Fruit fly (Drosophila melanogaster) whole organism, prepupa: ENCODE measurements around the gene Pi4KIIIalpha.

Source experiments
- Blimp-1 ChIP-seq: fragments of 200-800 bp; sonication (Bioruptor generic); optimal IDR thresholded peaks from 3 replicates; lab custom pipeline; 2017; ENCODE audit warnings: missing biosample characterization, missing genetic modification characterization, mild to moderate bottlenecking, moderate library complexity, missing genetic modification reagents
- CG10669 ChIP-seq: fragments of 200-800 bp; sonication (Bioruptor generic); optimal IDR thresholded peaks from 3 replicates; lab custom pipeline; 2018; ENCODE audit warnings: missing biosample characterization, mild to moderate bottlenecking, missing genetic modification characterization, moderate library complexity
- CG11294 ChIP-seq: fragments of 200-800 bp; sonication (Bioruptor generic); IDR thresholded peaks from 2 replicates; pipeline ENCODE4 v1.3.6; 2022; ENCODE audit warnings: missing biosample characterization, missing genetic modification characterization
- CG11762 ChIP-seq: fragments of 200-800 bp; sonication (Bioruptor generic); optimal IDR thresholded peaks from 3 replicates; lab custom pipeline; 2016; ENCODE audit warnings: missing biosample characterization, missing genetic modification characterization; ENCODE audit not compliant: insufficient read depth
- CG15336 ChIP-seq: fragments of 200-800 bp; sonication (Bioruptor generic); IDR thresholded peaks from 2 replicates; pipeline ENCODE4 v1.3.6; 2022; ENCODE audit warnings: missing biosample characterization, missing genetic modification characterization
- CG1621 ChIP-seq: fragments of 200-800 bp; sonication (Bioruptor generic); optimal IDR thresholded peaks from 3 replicates; lab custom pipeline; 2018; ENCODE audit warnings: missing biosample characterization, mild to moderate bottlenecking, missing genetic modification characterization
- CG16779 ChIP-seq: fragments of 200-800 bp; sonication (Bioruptor generic); optimal IDR thresholded peaks from 3 replicates; lab custom pipeline; 2017; ENCODE audit warnings: missing biosample characterization, mild to moderate bottlenecking, missing genetic modification characterization
- CG3032 ChIP-seq: fragments of 200-800 bp; optimal IDR thresholded peaks from 2 replicates; lab custom pipeline; 2019; ENCODE audit warnings: missing biosample characterization, mild to moderate bottlenecking, missing genetic modification characterization, moderate library complexity
- CG32006 ChIP-seq: fragments of 200-800 bp; sonication (Bioruptor generic); optimal IDR thresholded peaks from 3 replicates; lab custom pipeline; 2017; ENCODE audit warnings: missing biosample characterization, mild to moderate bottlenecking, missing genetic modification characterization
- CG3919 ChIP-seq: fragments of 200-800 bp; sonication (Bioruptor generic); optimal IDR thresholded peaks from 3 replicates; lab custom pipeline; 2016; ENCODE audit warnings: missing biosample characterization, missing genetic modification characterization
- CG4318 ChIP-seq: fragments of 200-800 bp; sonication (Bioruptor generic); optimal IDR thresholded peaks from 3 replicates; lab custom pipeline; 2017; ENCODE audit warnings: missing biosample characterization, mild to moderate bottlenecking, missing genetic modification characterization
- CG6163 ChIP-seq: fragments of 200-800 bp; sonication (Bioruptor generic); IDR thresholded peaks from 3 replicates; pipeline ENCODE4 v1.3.6; 2022; ENCODE audit warnings: missing biosample characterization, missing genetic modification characterization
- CG6792 ChIP-seq: fragments of 200-800 bp; sonication (Bioruptor generic); optimal IDR thresholded peaks from 3 replicates; lab custom pipeline; 2016; ENCODE audit warnings: missing biosample characterization, missing genetic modification characterization
- CG6808 ChIP-seq: fragments of 200-800 bp; sonication (Bioruptor generic); optimal IDR thresholded peaks from 3 replicates; lab custom pipeline; 2017; ENCODE audit warnings: missing biosample characterization, missing genetic modification characterization, mild to moderate bottlenecking, moderate library complexity, missing genetic modification reagents
- CG8119 ChIP-seq: fragments of 200-800 bp; sonication (Bioruptor generic); IDR thresholded peaks from 3 replicates; pipeline ENCODE4 v1.3.6; 2022; ENCODE audit warnings: missing biosample characterization, missing genetic modification characterization
- CG8632 ChIP-seq: fragments of 200-800 bp; sonication (Bioruptor generic); optimal IDR thresholded peaks from 3 replicates; lab custom pipeline; 2016; ENCODE audit warnings: missing biosample characterization, missing genetic modification characterization
- CG9139 ChIP-seq: fragments of 200-800 bp; sonication (Bioruptor generic); optimal IDR thresholded peaks from 3 replicates; lab custom pipeline; 2017; ENCODE audit warnings: missing biosample characterization, mild to moderate bottlenecking, missing genetic modification characterization
- Eip78C ChIP-seq: fragments of 200-800 bp; sonication (Bioruptor generic); peaks from one replicate; lab custom pipeline; 2016; ENCODE audit warnings: missing biosample characterization, missing genetic modification characterization
- Hr39 ChIP-seq: fragments of 200-800 bp; sonication (Bioruptor generic); optimal IDR thresholded peaks from 2 replicates; lab custom pipeline; 2016; ENCODE audit warnings: missing biosample characterization, missing genetic modification characterization
- Hr4 ChIP-seq: fragments of 200-800 bp; sonication (Bioruptor generic); optimal IDR thresholded peaks from 3 replicates; lab custom pipeline; 2016; ENCODE audit warnings: missing biosample characterization, missing genetic modification characterization
- OdsH ChIP-seq: fragments of 200-800 bp; sonication (Bioruptor generic); optimal IDR thresholded peaks from 3 replicates; lab custom pipeline; 2016; ENCODE audit warnings: missing biosample characterization, missing genetic modification characterization
- Smox ChIP-seq: fragments of 200-800 bp; sonication (Bioruptor generic); optimal IDR thresholded peaks from 3 replicates; lab custom pipeline; 2016; ENCODE audit warnings: missing biosample characterization, missing genetic modification characterization
- Sox15 ChIP-seq: fragments of 200-800 bp; sonication (Bioruptor generic); optimal IDR thresholded peaks from 3 replicates; lab custom pipeline; 2016; ENCODE audit warnings: missing biosample characterization, missing genetic modification characterization
- achi ChIP-seq: fragments of 200-800 bp; sonication (Bioruptor generic); optimal IDR thresholded peaks from 3 replicates; lab custom pipeline; 2016; ENCODE audit warnings: missing biosample characterization, missing genetic modification characterization
- acj6 ChIP-seq: fragments of 200-800 bp; sonication (Bioruptor generic); optimal IDR thresholded peaks from 3 replicates; lab custom pipeline; 2016; ENCODE audit warnings: missing biosample characterization, missing genetic modification characterization
- cyc ChIP-seq: fragments of 200-800 bp; sonication (Bioruptor generic); optimal IDR thresholded peaks from 3 replicates; lab custom pipeline; 2016; ENCODE audit warnings: missing biosample characterization, missing genetic modification characterization
- eg ChIP-seq: fragments of 200-800 bp; sonication (Bioruptor generic); IDR thresholded peaks from 3 replicates; pipeline ENCODE4 v1.3.6; 2022; ENCODE audit warnings: missing biosample characterization, missing genetic modification characterization
- fd85E ChIP-seq: fragments of 200-800 bp; sonication (Bioruptor generic); optimal IDR thresholded peaks from 3 replicates; lab custom pipeline; 2016; ENCODE audit warnings: missing biosample characterization, missing genetic modification characterization
- fkh ChIP-seq: fragments of 200-800 bp; sonication (Bioruptor generic); optimal IDR thresholded peaks from 3 replicates; lab custom pipeline; 2017; ENCODE audit warnings: missing biosample characterization, mild to moderate bottlenecking, missing genetic modification characterization, moderate library complexity
- net ChIP-seq: fragments of 200-800 bp; sonication (Bioruptor generic); optimal IDR thresholded peaks from 3 replicates; lab custom pipeline; 2016; ENCODE audit warnings: missing biosample characterization, missing genetic modification characterization
- pdm3 ChIP-seq: fragments of 200-800 bp; sonication (Bioruptor generic); optimal IDR thresholded peaks from 3 replicates; lab custom pipeline; 2016; ENCODE audit warnings: missing biosample characterization, missing genetic modification characterization
- salr ChIP-seq, 2 experiments: fragments of 200-800 bp; sonication (Bioruptor generic); optimal IDR thresholded peaks; 3 replicates each; lab custom pipeline; 2016 to 2018; ENCODE audit warnings: missing biosample characterization in 2 of 2, missing genetic modification characterization in 2 of 2, mild to moderate bottlenecking in 1 of 2
- spab ChIP-seq: fragments of 200-800 bp; sonication (Bioruptor generic); optimal IDR thresholded peaks from 2 replicates; lab custom pipeline; 2017; ENCODE audit warnings: missing biosample characterization, mild to moderate bottlenecking, missing genetic modification characterization, missing genetic modification reagents
- ss ChIP-seq, 2 experiments: fragments of 200-800 bp; sonication (Bioruptor generic); optimal IDR thresholded peaks; 2 replicates in 1 of 2; 3 replicates in 1 of 2; lab custom pipeline; 2017 to 2018; ENCODE audit warnings: mild to moderate bottlenecking in 2 of 2, missing biosample characterization in 2 of 2, missing genetic modification characterization in 2 of 2, moderate library complexity in 1 of 2
- svp ChIP-seq: fragments of 200-800 bp; sonication (Bioruptor generic); peaks from one replicate; lab custom pipeline; 2016; ENCODE audit warnings: missing biosample characterization, missing genetic modification characterization
- topi ChIP-seq: fragments of 200-800 bp; sonication (Bioruptor generic); optimal IDR thresholded peaks from 3 replicates; lab custom pipeline; 2016; ENCODE audit warnings: missing biosample characterization, missing genetic modification characterization
- vri ChIP-seq: fragments of 200-800 bp; sonication (Bioruptor generic); optimal IDR thresholded peaks from 3 replicates; lab custom pipeline; 2016; ENCODE audit warnings: missing biosample characterization, mild to moderate bottlenecking, missing genetic modification characterization

Pi4KIIIalpha gene

DNA sequence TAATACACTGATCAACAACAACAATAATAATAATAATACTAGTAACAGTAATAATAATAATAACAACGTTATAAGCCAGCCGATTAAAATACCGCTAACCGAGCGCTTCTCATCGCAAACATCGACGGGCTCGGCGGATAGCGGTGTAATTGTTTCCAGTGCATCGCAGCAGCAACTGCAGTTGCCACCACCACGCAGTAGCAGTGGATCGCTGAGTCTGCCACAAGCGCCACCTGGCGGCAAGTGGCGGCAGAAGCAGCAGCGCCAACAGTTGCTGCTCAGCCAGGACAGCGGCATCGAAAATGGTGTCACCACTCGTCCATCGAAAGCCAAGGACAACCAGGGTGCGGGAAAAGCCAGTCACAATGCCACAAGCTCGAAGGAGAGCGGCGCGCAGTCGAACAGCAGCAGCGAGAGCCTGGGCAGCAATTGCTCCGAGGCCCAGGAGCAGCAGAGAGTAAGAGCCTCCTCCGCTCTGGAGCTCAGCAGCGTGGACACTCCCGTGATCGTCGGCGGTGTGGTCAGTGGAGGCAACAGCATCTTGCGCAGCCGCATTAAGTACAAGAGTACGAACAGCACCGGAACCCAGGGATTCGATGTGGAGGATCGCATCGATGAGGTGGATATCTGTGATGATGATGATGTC, 34.9 kb downstream of the Pi4KIIIalpha start:
- peak; percentile 51 for TF ChIP-seq CG32006 (GFP tag; lab: Kevin White, UChicago)
- TF ChIP-seq pdm3 (GFP tag; lab: Kevin White, UChicago) = peak; percentile 19
- TF ChIP-seq CG8119 = peak; percentile 42; the same call in 2 of the 3 replicates
- peak; percentile 70 for TF ChIP-seq Eip78C (GFP tag; lab: Kevin White, UChicago)
- peak in 1 of 2 experiments; percentile 2 for TF ChIP-seq salr (GFP tag; optimal IDR thresholded peaks at IDR 0.05; lab: Kevin White, UChicago)
- TF ChIP-seq CG6163 (GFP tag; lab: Robert Waterston, UW) = peak; percentile 73
- peak; percentile 55 for TF ChIP-seq CG3919 (GFP tag; lab: Kevin White, UChicago)
- TF ChIP-seq ss (GFP tag; optimal IDR thresholded peaks at IDR 0.05; lab: Kevin White, UChicago) = peak; percentile 23 to 48
- TF ChIP-seq cyc (GFP tag; lab: Kevin White, UChicago) = no peak
- TF ChIP-seq CG4318 (GFP tag; lab: Kevin White, UChicago) = no peak
- no peak for TF ChIP-seq Smox (GFP tag; lab: Kevin White, UChicago)
- TF ChIP-seq CG3032 (tag; lab: Kevin White, UChicago) = peak; percentile 7
- TF ChIP-seq CG15336 (GFP tag; lab: Robert Waterston, UW) = peak; percentile 46
- peak; percentile 24 for TF ChIP-seq CG1621
- peak; percentile 53; the same call in 2 of the 3 replicates for TF ChIP-seq eg (GFP tag; lab: Robert Waterston, UW)
- TF ChIP-seq achi (GFP tag; lab: Kevin White, UChicago) = peak; percentile 3
- peak; percentile 19 for TF ChIP-seq OdsH
- peak; percentile 31 for TF ChIP-seq CG6808
- peak; percentile 43 for TF ChIP-seq net (GFP tag; lab: Kevin White, UChicago)
- peak; percentile 17 for TF ChIP-seq acj6
- no peak for TF ChIP-seq CG16779 (tag; lab: Kevin White, UChicago)
- TF ChIP-seq Blimp-1 = peak; percentile 3
- TF ChIP-seq Sox15 (GFP tag; lab: Kevin White, UChicago) = no peak
- TF ChIP-seq svp (GFP tag; lab: Kevin White, UChicago) = peak; percentile 51
- TF ChIP-seq spab (GFP tag; lab: Kevin White, UChicago) = no peak
- peak; percentile 25 for TF ChIP-seq CG10669
- no peak for TF ChIP-seq topi
- TF ChIP-seq CG11762 = no peak
- TF ChIP-seq CG6792 = peak; percentile 17
- TF ChIP-seq CG9139 (GFP tag; lab: Kevin White, UChicago) = no peak
- TF ChIP-seq Hr4 (GFP tag; lab: Kevin White, UChicago) = peak; percentile 25

DNA sequence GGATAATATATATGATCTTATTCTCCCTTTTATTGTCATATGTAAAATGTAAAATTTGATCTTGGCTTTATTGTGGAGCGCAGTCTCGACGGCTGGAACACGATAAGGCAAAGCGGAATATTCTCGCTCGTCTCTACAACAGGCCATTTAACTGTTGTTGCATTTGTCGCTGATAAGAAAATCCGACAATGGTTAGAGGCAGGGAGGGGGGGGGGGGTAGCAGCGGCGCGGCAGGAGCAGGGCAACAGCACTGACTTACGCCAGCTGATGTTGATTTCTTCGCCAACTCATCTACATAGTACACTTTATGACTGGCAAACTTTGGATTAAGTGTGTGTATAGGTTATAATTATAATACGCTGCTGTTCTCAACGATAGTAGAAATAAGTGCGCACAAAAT, 37.2 kb downstream of the Pi4KIIIalpha start:
- TF ChIP-seq Eip78C (GFP tag; lab: Kevin White, UChicago) = peak; percentile 28
- TF ChIP-seq vri = no peak
- no peak for TF ChIP-seq CG15336 (GFP tag; lab: Robert Waterston, UW)
- no peak for TF ChIP-seq CG8632 (GFP tag; lab: Kevin White, UChicago)
- peak; percentile 25 for TF ChIP-seq fkh
- no peak for TF ChIP-seq CG11294 (GFP tag; lab: Robert Waterston, UW)
- peak; percentile 51 for TF ChIP-seq svp (GFP tag; lab: Kevin White, UChicago)
- TF ChIP-seq cyc (GFP tag; lab: Kevin White, UChicago) = no peak

DNA sequence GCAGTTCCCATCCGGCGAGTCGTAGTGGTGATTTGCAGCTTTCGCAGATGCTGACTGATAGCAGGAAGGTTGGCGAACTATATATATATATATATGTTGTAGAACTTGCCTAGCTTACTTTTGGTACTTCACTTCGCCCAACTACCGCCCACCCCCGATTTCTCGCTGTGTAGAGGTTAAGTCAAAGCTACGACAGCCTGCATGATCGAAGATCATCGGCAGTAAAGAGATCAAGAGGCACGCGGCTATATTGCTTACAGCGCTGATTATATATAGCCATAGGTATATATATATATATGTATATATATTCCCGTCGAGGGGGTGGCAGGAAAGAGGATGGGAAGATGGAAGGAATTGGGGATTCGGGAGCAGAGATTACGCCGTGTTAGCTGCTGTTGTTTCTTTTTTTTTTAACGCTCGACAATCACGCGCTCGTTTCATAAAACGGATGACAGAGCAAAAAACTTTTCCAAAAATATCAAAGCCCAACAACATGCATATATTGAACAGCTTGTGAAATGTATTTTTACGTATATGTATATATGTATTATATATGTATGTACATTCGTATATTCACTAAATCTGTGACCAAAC, 38.0 kb downstream of the Pi4KIIIalpha start:
- TF ChIP-seq CG11762 (no peak), svp (GFP tag; lab: Kevin White, UChicago) (peak; percentile 96)
- TF ChIP-seq, all 60 proteins: peak for 1

DNA sequence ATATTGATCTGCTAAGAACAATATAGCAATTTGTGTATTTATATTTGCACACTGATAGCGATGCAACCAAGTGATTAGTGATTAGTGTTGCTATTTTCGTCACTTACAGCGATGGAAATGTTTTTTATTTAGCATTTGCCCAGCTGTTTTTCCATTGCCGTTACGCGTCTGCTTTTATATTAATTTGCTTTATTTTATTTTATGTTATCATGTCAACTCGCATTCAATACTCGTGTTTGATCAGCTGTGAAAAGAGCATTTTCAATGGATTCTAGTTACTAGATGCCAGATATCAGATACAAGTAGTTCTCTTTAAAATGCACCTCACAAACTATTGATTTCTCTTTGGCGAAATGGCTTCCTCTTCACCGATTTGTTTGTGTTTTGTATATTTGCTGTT, 38.8 kb downstream of the Pi4KIIIalpha start:
- no peak for TF ChIP-seq fd85E (GFP tag; lab: Kevin White, UChicago)
- TF ChIP-seq Hr39 (GFP tag; lab: Kevin White, UChicago) = no peak
- TF ChIP-seq fkh = peak; percentile 55
- TF ChIP-seq Hr4 (GFP tag; lab: Kevin White, UChicago) = no peak
